Worm (Caenorhabditis elegans) whole organism, L4/young adult: ENCODE results near the gene C05D11.5.

Experiments
- W03F9.2 ChIP-seq: fragments of 150-350 bp; optimal IDR thresholded peaks from 2 replicates; lab custom pipeline; 2014; ENCODE audit warnings: missing biosample characterization, missing genetic modification characterization
- him-1 ChIP-seq: sonication (generic microtip); optimal IDR thresholded peaks from 2 replicates; lab custom pipeline; 2016; ENCODE audit warnings: missing genotype, missing genetic modification reagents, missing genetic modification characterization, missing compliant biosample characterization

DNA sequence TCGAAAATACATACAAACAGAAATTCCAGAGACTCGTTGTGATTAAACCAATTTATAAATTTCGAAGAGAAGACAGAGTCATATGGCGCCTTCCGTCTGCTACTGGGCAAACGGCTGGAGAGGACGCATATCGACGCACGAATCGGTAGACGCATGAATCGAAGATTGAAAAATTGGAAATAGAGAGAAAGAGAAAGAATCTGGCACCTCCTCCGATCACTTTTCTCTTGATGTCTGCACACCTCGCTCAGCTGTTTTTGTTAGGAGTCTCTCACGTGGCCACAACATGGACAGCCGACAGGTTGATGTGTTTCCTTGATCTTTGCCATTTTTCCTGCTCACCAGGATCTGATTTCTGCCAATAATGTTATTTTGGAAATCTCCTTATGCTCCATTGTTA is 51.7 kb downstream of the C05D11.5 start:
- TF ChIP-seq W03F9.2 (tag; lab: Kevin White, UChicago), result no peak
- TF ChIP-seq him-1 (tag; lab: Kevin White, UChicago), result no peak
